Worm (Caenorhabditis elegans) whole organism, L4 larva: Measurements from ENCODE around the gene glo-4.

ENCODE experiments used
- ceh-32 ChIP-seq: sonication (generic microtip); optimal IDR thresholded peaks from 2 replicates; lab custom pipeline; 2016; ENCODE audit warnings: mild to moderate bottlenecking, missing genetic modification characterization, missing compliant biosample characterization; ENCODE audit not compliant: poor library complexity
- dpl-1 ChIP-seq: fragments of 150-350 bp; optimal IDR thresholded peaks from 2 replicates; lab custom pipeline; 2014; ENCODE audit warnings: missing biosample characterization, missing genetic modification reagents, missing genetic modification characterization
- jun-1 ChIP-seq: fragments of 150-350 bp; optimal IDR thresholded peaks from 2 replicates; lab custom pipeline; 2014; ENCODE audit warnings: missing biosample characterization, missing genetic modification reagents, missing genetic modification characterization
- lin-39 ChIP-seq: fragments of 150-350 bp; optimal IDR thresholded peaks from 2 replicates; lab custom pipeline; 2014; ENCODE audit warnings: missing biosample characterization, missing genetic modification reagents, missing genetic modification characterization
- zag-1 ChIP-seq: fragments of 150-350 bp; optimal IDR thresholded peaks from 2 replicates; lab custom pipeline; 2014; ENCODE audit warnings: missing biosample characterization, missing genetic modification characterization

DNA sequence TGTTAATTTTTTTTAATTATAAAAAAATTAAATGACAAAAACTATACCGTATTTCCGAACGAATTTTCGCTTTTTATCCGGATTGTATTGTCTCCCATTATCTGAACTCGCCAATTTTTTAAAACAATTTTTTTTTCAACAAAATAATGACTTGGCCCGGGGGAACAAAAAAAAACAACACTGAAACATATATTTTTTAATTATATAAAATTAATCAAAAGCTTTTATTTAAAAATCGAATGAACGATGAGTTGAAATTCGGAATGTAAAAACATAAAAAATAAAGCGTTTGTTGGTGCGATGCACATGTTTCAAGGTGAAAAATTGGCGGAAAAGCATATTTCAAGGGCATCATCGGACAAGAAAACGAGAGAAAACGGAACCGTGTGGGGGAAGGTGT lies 29.5 kb downstream of the glo-4 start, which contains the start of gene mdt-27:
- TF ChIP-seq zag-1 (tag; lab: Kevin White, UChicago) (no peak), jun-1 (tag; lab: Kevin White, UChicago) (no peak), ceh-32 (tag; lab: Kevin White, UChicago) (no peak), dpl-1 (GFP tag; lab: Kevin White, UChicago) (no peak), lin-39 (tag; lab: Kevin White, UChicago) (no peak)
